Worm (Caenorhabditis elegans) whole organism, L4 larva: ENCODE results near the gene unc-79.

Source experiments
- D1046.2 ChIP-seq: fragments of 200-800 bp; sonication (Bioruptor generic); IDR thresholded peaks from 2 replicates; pipeline ENCODE4 v1.3.6; 2022; ENCODE audit warnings: missing genetic modification characterization, missing compliant biosample characterization
- F10B5.3 ChIP-seq: sonication (generic microtip); optimal IDR thresholded peaks from 2 replicates; lab custom pipeline; 2016; ENCODE audit warnings: mild to moderate bottlenecking, missing genetic modification characterization, missing compliant biosample characterization
- F26F4.8 ChIP-seq: fragments of 200-800 bp; sonication (Bioruptor generic); conservative IDR thresholded peaks from 2 replicates; pipeline ENCODE4 v1.3.6; 2022; ENCODE audit warnings: missing genetic modification characterization, missing compliant biosample characterization
- F37D6.2 ChIP-seq: sonication (generic microtip); optimal IDR thresholded peaks from 2 replicates; lab custom pipeline; 2016; ENCODE audit warnings: mild to moderate bottlenecking, missing genetic modification characterization, missing compliant biosample characterization
- F49E8.2 ChIP-seq: sonication (generic microtip); optimal IDR thresholded peaks from 2 replicates; lab custom pipeline; 2016; ENCODE audit warnings: missing compliant biosample characterization, mild to moderate bottlenecking, missing genetic modification characterization, borderline replicate concordance
- T20F7.1 ChIP-seq: fragments of 200-800 bp; sonication (Bioruptor generic); optimal IDR thresholded peaks from 2 replicates; lab custom pipeline; 2018; ENCODE audit warnings: mild to moderate bottlenecking, missing genetic modification characterization, missing compliant biosample characterization
- Y105C5A.15 ChIP-seq: fragments of 200-800 bp; sonication (Bioruptor generic); IDR thresholded peaks from 2 replicates; pipeline ENCODE4 v1.3.6; 2022; ENCODE audit warnings: missing genetic modification characterization, missing compliant biosample characterization
- Y48G9A.11 ChIP-seq: fragments of 200-800 bp; sonication (Bioruptor generic); IDR thresholded peaks from 2 replicates; pipeline ENCODE4 v1.3.6; 2022; ENCODE audit warnings: missing genetic modification reagents, missing genetic modification characterization, missing compliant biosample characterization
- Y5F2A.4 ChIP-seq: fragments of 200-800 bp; sonication (Bioruptor generic); optimal IDR thresholded peaks from 2 replicates; lab custom pipeline; 2018; ENCODE audit warnings: mild to moderate bottlenecking, missing genetic modification characterization, missing compliant biosample characterization
- aly-2 ChIP-seq: sonication (generic microtip); optimal IDR thresholded peaks from 2 replicates; lab custom pipeline; 2018; ENCODE audit warnings: missing biosample characterization, missing genetic modification characterization
- ama-1 ChIP-seq: fragments of 150-350 bp; optimal IDR thresholded peaks from 2 replicates; lab custom pipeline; 2014; ENCODE audit warnings: inconsistent platforms, mixed read lengths
- ceh-20 ChIP-seq: fragments of 200-800 bp; sonication (Bioruptor generic); IDR thresholded peaks from 2 replicates; pipeline ENCODE4 v1.3.6; 2022; ENCODE audit warnings: missing genetic modification reagents, missing genetic modification characterization, missing compliant biosample characterization
- ceh-28 ChIP-seq: fragments of 150-350 bp; optimal IDR thresholded peaks from 2 replicates; lab custom pipeline; 2014; ENCODE audit warnings: missing biosample characterization, missing genetic modification reagents, missing genetic modification characterization
- ceh-32 ChIP-seq: sonication (generic microtip); optimal IDR thresholded peaks from 2 replicates; lab custom pipeline; 2016; ENCODE audit warnings: mild to moderate bottlenecking, missing genetic modification characterization, missing compliant biosample characterization; ENCODE audit not compliant: poor library complexity
- ceh-44 ChIP-seq: fragments of 200-800 bp; sonication (Bioruptor generic); IDR thresholded peaks from 2 replicates; pipeline ENCODE4 v1.3.6; 2022; ENCODE audit warnings: missing genetic modification reagents, missing genetic modification characterization, missing compliant biosample characterization
- ceh-62 ChIP-seq: sonication (generic microtip); optimal IDR thresholded peaks from 2 replicates; lab custom pipeline; 2017; ENCODE audit warnings: missing biosample characterization, missing genetic modification characterization
- ces-1 ChIP-seq: fragments of 150-350 bp; sonication (generic microtip); optimal IDR thresholded peaks from 4 replicates; lab custom pipeline; 2014; ENCODE audit warnings: missing biosample characterization, missing genetic modification reagents, missing genetic modification characterization
- daf-12 ChIP-seq: fragments of 150-350 bp; optimal IDR thresholded peaks from 2 replicates; lab custom pipeline; 2014; ENCODE audit warnings: missing biosample characterization, missing genetic modification reagents, missing genetic modification characterization
- daf-8 ChIP-seq: fragments of 200-800 bp; sonication (Bioruptor generic); IDR thresholded peaks from 2 replicates; pipeline ENCODE4 v1.3.6; 2022; ENCODE audit warnings: missing genetic modification characterization, missing compliant biosample characterization
- dmd-8 ChIP-seq: fragments of 200-800 bp; sonication (Bioruptor generic); IDR thresholded peaks from 2 replicates; pipeline ENCODE4 v1.3.6; 2022; ENCODE audit warnings: missing genetic modification characterization, missing compliant biosample characterization
- duxl-1 ChIP-seq: sonication (generic microtip); optimal IDR thresholded peaks from 2 replicates; lab custom pipeline; 2016; ENCODE audit warnings: mild to moderate bottlenecking, missing genetic modification characterization, moderate library complexity, missing compliant biosample characterization; ENCODE audit not compliant: poor library complexity
- dve-1 ChIP-seq: sonication (generic microtip); optimal IDR thresholded peaks from 2 replicates; lab custom pipeline; 2017; ENCODE audit warnings: antibody characterized with exemption, mild to moderate bottlenecking, missing genetic modification characterization, missing compliant biosample characterization; ENCODE audit not compliant: insufficient read depth
- egl-43 ChIP-seq: fragments of 200-800 bp; sonication (Bioruptor generic); IDR thresholded peaks from 2 replicates; pipeline ENCODE4 v1.3.6; 2022; ENCODE audit warnings: missing genetic modification reagents, missing genetic modification characterization, missing compliant biosample characterization
- hif-1 ChIP-seq, 2 experiments: sonication (generic microtip); optimal IDR thresholded peaks; 2 replicates each; lab custom pipeline; 2016 to 2017; ENCODE audit warnings: missing compliant biosample characterization in 2 of 2, missing genetic modification characterization in 2 of 2, missing genetic modification reagents in 2 of 2, missing genotype in 2 of 2, mild to moderate bottlenecking in 1 of 2
- lin-1 ChIP-seq: fragments of 200-800 bp; sonication (Bioruptor generic); IDR thresholded peaks from 2 replicates; pipeline ENCODE4 v1.3.6; 2022; ENCODE audit warnings: missing genetic modification reagents, missing genetic modification characterization, missing compliant biosample characterization
- lin-13 ChIP-seq: fragments of 150-350 bp; optimal IDR thresholded peaks from 2 replicates; lab custom pipeline; 2014; ENCODE audit warnings: missing biosample characterization, missing genetic modification reagents, missing genetic modification characterization
- lin-38 ChIP-seq: fragments of 200-800 bp; sonication (Bioruptor generic); IDR thresholded peaks from 2 replicates; pipeline ENCODE4 v1.3.6; 2022; ENCODE audit warnings: missing genetic modification reagents, missing genetic modification characterization, missing compliant biosample characterization
- mdt-29 ChIP-seq: fragments of 200-800 bp; sonication (Bioruptor generic); IDR thresholded peaks from 2 replicates; pipeline ENCODE4 v1.3.6; 2022; ENCODE audit warnings: missing genetic modification reagents, missing genetic modification characterization, missing compliant biosample characterization
- mes-2 ChIP-seq: sonication (generic microtip); optimal IDR thresholded peaks from 2 replicates; lab custom pipeline; 2016; ENCODE audit warnings: missing genotype, mild to moderate bottlenecking, missing genetic modification characterization, missing compliant biosample characterization; ENCODE audit not compliant: poor library complexity, severe bottlenecking
- mxl-3 ChIP-seq: fragments of 200-800 bp; sonication (Bioruptor generic); optimal IDR thresholded peaks from 2 replicates; lab custom pipeline; 2018; ENCODE audit warnings: mild to moderate bottlenecking, missing genetic modification characterization, missing compliant biosample characterization
- nhr-11 ChIP-seq: fragments of 150-350 bp; optimal IDR thresholded peaks from 2 replicates; lab custom pipeline; 2014; ENCODE audit warnings: missing biosample characterization, missing genetic modification characterization
- nhr-111 ChIP-seq: fragments of 200-800 bp; sonication (Bioruptor generic); optimal IDR thresholded peaks from 2 replicates; lab custom pipeline; 2018; ENCODE audit warnings: mild to moderate bottlenecking, missing genetic modification characterization, missing compliant biosample characterization
- nhr-237 ChIP-seq: sonication (generic microtip); optimal IDR thresholded peaks from 2 replicates; lab custom pipeline; 2017; ENCODE audit warnings: missing biosample characterization, missing genetic modification characterization
- nhr-28 ChIP-seq: fragments of 150-350 bp; optimal IDR thresholded peaks from 2 replicates; lab custom pipeline; 2014; ENCODE audit warnings: missing biosample characterization, missing genetic modification characterization
- nhr-42 ChIP-seq: fragments of 200-800 bp; sonication (Bioruptor generic); IDR thresholded peaks from 2 replicates; pipeline ENCODE4 v1.3.6; 2022; ENCODE audit warnings: missing genetic modification characterization, missing compliant biosample characterization
- nhr-48 ChIP-seq: sonication (generic microtip); optimal IDR thresholded peaks from 2 replicates; lab custom pipeline; 2016; ENCODE audit warnings: mild to moderate bottlenecking, missing genetic modification characterization, missing compliant biosample characterization
- pha-4 ChIP-seq, 2 experiments: fragments of 150-350 bp in 1 of 2; fragments of 200-800 bp in 1 of 2; sonication (Bioruptor generic) in 1 of 2; IDR thresholded peaks in 1 of 2; optimal IDR thresholded peaks in 1 of 2; 2 replicates each; pipeline versions ENCODE4 v1.3.6 to Lab custom; 2014 to 2022; ENCODE audit warnings: missing genetic modification characterization in 2 of 2, missing genetic modification reagents in 2 of 2, missing biosample characterization in 1 of 2, missing compliant biosample characterization in 1 of 2
- php-3 ChIP-seq: fragments of 200-800 bp; sonication (Bioruptor generic); IDR thresholded peaks from 2 replicates; pipeline ENCODE4 v1.3.6; 2022; ENCODE audit warnings: missing genetic modification reagents, missing genetic modification characterization, missing compliant biosample characterization
- pqm-1 ChIP-seq: sonication (generic microtip); optimal IDR thresholded peaks from 2 replicates; lab custom pipeline; 2017; ENCODE audit warnings: missing biosample characterization, missing genetic modification characterization
- saeg-2 ChIP-seq: fragments of 200-800 bp; sonication (Bioruptor generic); IDR thresholded peaks from 2 replicates; pipeline ENCODE4 v1.3.6; 2022; ENCODE audit warnings: missing genetic modification reagents, missing genetic modification characterization, missing compliant biosample characterization
- sdz-12 ChIP-seq: fragments of 200-800 bp; sonication (Bioruptor generic); optimal IDR thresholded peaks from 2 replicates; lab custom pipeline; 2018; ENCODE audit warnings: mild to moderate bottlenecking, missing genetic modification characterization, missing compliant biosample characterization
- snpc-1.2 ChIP-seq: fragments of 200-800 bp; sonication (Bioruptor generic); IDR thresholded peaks from 2 replicates; pipeline ENCODE4 v1.3.6; 2022; ENCODE audit warnings: missing genetic modification reagents, missing genetic modification characterization, missing compliant biosample characterization
- spr-3 ChIP-seq: fragments of 200-800 bp; sonication (Bioruptor generic); optimal IDR thresholded peaks from 2 replicates; lab custom pipeline; 2018; ENCODE audit warnings: mild to moderate bottlenecking, missing genetic modification characterization, missing compliant biosample characterization
- tag-97 ChIP-seq: fragments of 200-800 bp; sonication (Bioruptor generic); IDR thresholded peaks from 2 replicates; pipeline ENCODE4 v1.3.6; 2022; ENCODE audit warnings: missing genetic modification characterization, missing compliant biosample characterization
- tra-1 ChIP-seq: fragments of 200-800 bp; sonication (Bioruptor generic); IDR thresholded peaks from 2 replicates; pipeline ENCODE4 v1.3.6; 2022; ENCODE audit warnings: missing genetic modification reagents, missing genetic modification characterization, missing compliant biosample characterization
- unc-62 ChIP-seq, 3 experiments: fragments of 150-350 bp in 1 of 3; sonication (generic microtip); optimal IDR thresholded peaks in 2 of 3; peaks in 1 of 3; 1 replicate in 1 of 3; 2 replicates in 2 of 3; lab custom pipeline; 2014 to 2017; ENCODE audit warnings: missing biosample characterization in 3 of 3, missing genetic modification characterization in 3 of 3, missing genetic modification reagents in 3 of 3, missing genotype in 1 of 3
- zag-1 ChIP-seq: fragments of 150-350 bp; optimal IDR thresholded peaks from 2 replicates; lab custom pipeline; 2014; ENCODE audit warnings: missing biosample characterization, missing genetic modification characterization
- zfp-3 ChIP-seq: fragments of 200-800 bp; sonication (Bioruptor generic); conservative IDR thresholded peaks from 2 replicates; pipeline ENCODE4 v1.3.6; 2022; ENCODE audit warnings: missing genetic modification reagents, missing genetic modification characterization, missing compliant biosample characterization
- zip-11 ChIP-seq: fragments of 200-800 bp; sonication (Bioruptor generic); IDR thresholded peaks from 2 replicates; pipeline ENCODE4 v1.3.6; 2022; ENCODE audit warnings: missing genetic modification characterization, missing compliant biosample characterization
- ztf-7 ChIP-seq: fragments of 150-350 bp; optimal IDR thresholded peaks from 2 replicates; lab custom pipeline; 2014; ENCODE audit warnings: missing biosample characterization, missing genetic modification characterization

Gene unc-79

ce11 chrIII:4096370-4096842 is 30.0 kb downstream of the unc-79 start:
- TF ChIP-seq lin-1 (no peak), daf-8 (GFP tag; lab: Robert Waterston, UW) (no peak), egl-43 (0 out of 2 replicates have a peak, but pooled peaks have one; percentile 34), hif-1 (tag; optimal IDR thresholded peaks at IDR 0.05; lab: Kevin White, UChicago) (no peak), unc-62 (GFP tag; optimal IDR thresholded peaks at IDR 0.05 in 1 of 2; lab: Kevin White, UChicago) (no peak), unc-62 (tag; optimal IDR thresholded peaks at IDR 0.05; lab: Kevin White, UChicago) (no peak), ceh-44 (GFP tag; lab: Robert Waterston, UW) (no peak), pqm-1 (tag; lab: Kevin White, UChicago) (no peak), nhr-42 (GFP tag; lab: Robert Waterston, UW) (0 out of 2 replicates have a peak, but pooled peaks have one; percentile 19), php-3 (GFP tag; lab: Robert Waterston, UW) (peak; percentile 16; the same call in 1 of the 2 replicates), pha-4 (GFP tag; IDR thresholded peaks at IDR 0.05; lab: Robert Waterston, UW) (no peak), pha-4 (tag; optimal IDR thresholded peaks at IDR 0.05; lab: Kevin White, UChicago) (no peak), ama-1 (peak; percentile 80), mdt-29 (no peak), dve-1 (tag; lab: Kevin White, UChicago) (no peak), F49E8.2 (tag; lab: Kevin White, UChicago) (peak; percentile 24), mes-2 (tag; lab: Kevin White, UChicago) (peak; percentile 2), F37D6.2 (no peak), zip-11 (GFP tag; lab: Robert Waterston, UW) (no peak), zag-1 (tag; lab: Kevin White, UChicago) (no peak), zfp-3 (GFP tag; lab: Robert Waterston, UW) (0 out of 2 replicates have a peak, but pooled peaks have one; percentile 13), daf-12 (tag; lab: Kevin White, UChicago) (no peak), Y48G9A.11 (no peak), saeg-2 (GFP tag; lab: Robert Waterston, UW) (no peak), lin-13 (no peak), duxl-1 (peak; percentile 75), nhr-11 (tag; lab: Kevin White, UChicago) (no peak), D1046.2 (GFP tag; lab: Robert Waterston, UW) (no peak), Y105C5A.15 (GFP tag; lab: Robert Waterston, UW) (no peak), ztf-7 (no peak), lin-38 (peak; percentile 31; the same call in 1 of the 2 replicates), ces-1 (GFP tag; lab: Kevin White, UChicago) (no peak), aly-2 (tag; lab: Kevin White, UChicago) (no peak), dmd-8 (GFP tag; lab: Robert Waterston, UW) (no peak), mxl-3 (GFP tag; lab: Kevin White, UChicago) (no peak), ceh-32 (tag; lab: Kevin White, UChicago) (no peak), snpc-1.2 (peak; percentile 34; the same call in 1 of the 2 replicates), ceh-62 (tag; lab: Kevin White, UChicago) (no peak), tra-1 (no peak), ceh-28 (tag; lab: Kevin White, UChicago) (no peak), nhr-237 (tag; lab: Kevin White, UChicago) (no peak), nhr-28 (no peak), T20F7.1 (GFP tag; lab: Kevin White, UChicago) (no peak), ceh-20 (GFP tag; lab: Robert Waterston, UW) (no peak), spr-3 (GFP tag; lab: Kevin White, UChicago) (no peak), Y5F2A.4 (no peak), nhr-111 (GFP tag; lab: Kevin White, UChicago) (no peak), F26F4.8 (GFP tag; lab: Robert Waterston, UW) (no peak), nhr-48 (tag; lab: Kevin White, UChicago) (no peak), sdz-12 (GFP tag; lab: Kevin White, UChicago) (no peak), F10B5.3 (tag; lab: Kevin White, UChicago) (no peak), tag-97 (no peak)
